Fruit fly (Drosophila melanogaster) whole organism, embryonic: Measurements from ENCODE around the gene corolla.

Experiments used
- CG10274 ChIP-seq: fragments of 200-800 bp; sonication (Bioruptor generic); optimal IDR thresholded peaks from 3 replicates; lab custom pipeline; 2017; ENCODE audit warnings: missing biosample characterization, mild to moderate bottlenecking, missing genetic modification characterization
- CG11504 ChIP-seq: fragments of 200-800 bp; sonication (Bioruptor generic); optimal IDR thresholded peaks from 3 replicates; lab custom pipeline; 2019; ENCODE audit warnings: missing biosample characterization, mild to moderate bottlenecking, missing genetic modification characterization, moderate library complexity
- CG12659 ChIP-seq: fragments of 200-800 bp; sonication (Bioruptor generic); optimal IDR thresholded peaks from 3 replicates; lab custom pipeline; 2017; ENCODE audit warnings: mild to moderate bottlenecking, missing biosample characterization, missing genetic modification reagents, missing genetic modification characterization
- CG13123 ChIP-seq: fragments of 200-800 bp; sonication (Bioruptor generic); optimal IDR thresholded peaks from 2 replicates; lab custom pipeline; 2016; ENCODE audit warnings: missing biosample characterization, missing genetic modification characterization
- CG13287 ChIP-seq: fragments of 200-800 bp; sonication (Bioruptor generic); IDR thresholded peaks from 2 replicates; pipeline ENCODE4 v1.3.6; 2022; ENCODE audit warnings: missing biosample characterization, missing genetic modification characterization; ENCODE audit not compliant: partially characterized antibody
- CG14050 ChIP-seq: fragments of 200-800 bp; sonication (Bioruptor generic); IDR thresholded peaks from 3 replicates; pipeline ENCODE4 v1.3.6; 2022; ENCODE audit warnings: missing biosample characterization, missing genetic modification characterization
- CG1647 ChIP-seq: fragments of 200-800 bp; sonication (Bioruptor generic); optimal IDR thresholded peaks from 3 replicates; lab custom pipeline; 2016; ENCODE audit warnings: missing biosample characterization, missing genetic modification characterization
- CG17568 ChIP-seq: fragments of 200-800 bp; sonication (Bioruptor generic); optimal IDR thresholded peaks from 2 replicates; lab custom pipeline; 2018; ENCODE audit warnings: missing biosample characterization, mild to moderate bottlenecking, missing genetic modification characterization, moderate library complexity
- CG1792 ChIP-seq: fragments of 200-800 bp; sonication (Bioruptor generic); optimal IDR thresholded peaks from 2 replicates; lab custom pipeline; 2016; ENCODE audit warnings: missing biosample characterization, missing genetic modification characterization
- CG1832 ChIP-seq: fragments of 200-800 bp; sonication (Bioruptor generic); optimal IDR thresholded peaks from 2 replicates; lab custom pipeline; 2017; ENCODE audit warnings: missing biosample characterization, mild to moderate bottlenecking, missing genetic modification characterization, inconsistent platforms
- CG2116 ChIP-seq: fragments of 200-800 bp; sonication (Bioruptor generic); optimal IDR thresholded peaks from 3 replicates; lab custom pipeline; 2018; ENCODE audit warnings: missing biosample characterization, mild to moderate bottlenecking, missing genetic modification characterization
- CG2129 ChIP-seq: fragments of 200-800 bp; sonication (Bioruptor generic); IDR thresholded peaks from 2 replicates; pipeline ENCODE4 v1.3.6; 2022; ENCODE audit warnings: missing biosample characterization, missing genetic modification characterization; ENCODE audit not compliant: partially characterized antibody
- CG2712 ChIP-seq: fragments of 200-800 bp; optimal IDR thresholded peaks from 3 replicates; lab custom pipeline; 2019; ENCODE audit warnings: missing biosample characterization, mild to moderate bottlenecking, missing genetic modification characterization, moderate library complexity
- CG30431 ChIP-seq: fragments of 200-800 bp; sonication (Bioruptor generic); optimal IDR thresholded peaks from 2 replicates; lab custom pipeline; 2017; ENCODE audit warnings: missing biosample characterization, missing genetic modification characterization
- CG32767 ChIP-seq: fragments of 200-800 bp; sonication (Bioruptor generic); IDR thresholded peaks from 2 replicates; pipeline ENCODE4 v1.3.6; 2022; ENCODE audit warnings: missing biosample characterization, missing genetic modification characterization
- CG33213 ChIP-seq: fragments of 200-800 bp; sonication (Bioruptor generic); optimal IDR thresholded peaks from 3 replicates; lab custom pipeline; 2016; ENCODE audit warnings: missing biosample characterization, missing genetic modification characterization
- CG34224 ChIP-seq: fragments of 200-800 bp; sonication (Bioruptor generic); IDR thresholded peaks from 3 replicates; pipeline ENCODE4 v1.3.6; 2022; ENCODE audit warnings: missing biosample characterization, missing genetic modification characterization; ENCODE audit not compliant: partially characterized antibody
- CG4404 ChIP-seq: fragments of 200-800 bp; sonication (Bioruptor generic); IDR thresholded peaks from 2 replicates; pipeline ENCODE4 v1.3.6; 2022; ENCODE audit warnings: missing biosample characterization, missing genetic modification characterization
- CG6683 ChIP-seq: fragments of 200-800 bp; sonication (Bioruptor generic); optimal IDR thresholded peaks from 2 replicates; lab custom pipeline; 2017; ENCODE audit warnings: missing biosample characterization, mild to moderate bottlenecking, missing genetic modification characterization, missing genetic modification reagents
- CG7271 ChIP-seq: fragments of 200-800 bp; sonication (Bioruptor generic); optimal IDR thresholded peaks from 2 replicates; lab custom pipeline; 2018; ENCODE audit warnings: missing biosample characterization, mild to moderate bottlenecking, missing genetic modification characterization, moderate library complexity
- CG7839 ChIP-seq: fragments of 200-800 bp; sonication (Bioruptor generic); optimal IDR thresholded peaks from 3 replicates; lab custom pipeline; 2018; ENCODE audit warnings: missing biosample characterization, mild to moderate bottlenecking, missing genetic modification characterization, moderate library complexity
- E2f2 ChIP-seq: fragments of 200-800 bp; sonication (Bioruptor generic); IDR thresholded peaks from 2 replicates; pipeline ENCODE4 v1.3.6; 2022; ENCODE audit warnings: missing biosample characterization, missing genetic modification characterization
- Eip74EF ChIP-seq, 2 experiments: fragments of 200-800 bp in 1 of 2; fragments of >200 bp in 1 of 2; sonication (Bioruptor generic) in 1 of 2; optimal IDR thresholded peaks; 2 replicates each; lab custom pipeline; 2017 to 2019; ENCODE audit warnings: missing biosample characterization in 2 of 2, missing genetic modification characterization in 2 of 2, mild to moderate bottlenecking in 1 of 2, moderate library complexity in 1 of 2
- Fer3 ChIP-seq: fragments of 200-800 bp; sonication (Bioruptor generic); optimal IDR thresholded peaks from 2 replicates; lab custom pipeline; 2018; ENCODE audit warnings: missing biosample characterization, mild to moderate bottlenecking, missing genetic modification characterization, moderate library complexity
- HLH4C ChIP-seq: fragments of 200-800 bp; sonication (Bioruptor generic); IDR thresholded peaks from 3 replicates; pipeline ENCODE4 v1.3.6; 2022; ENCODE audit warnings: missing biosample characterization, missing genetic modification characterization; ENCODE audit not compliant: partially characterized antibody
- Meics ChIP-seq: fragments of 200-800 bp; sonication (Bioruptor generic); optimal IDR thresholded peaks from 2 replicates; lab custom pipeline; 2017; ENCODE audit warnings: missing biosample characterization, mild to moderate bottlenecking, missing genetic modification characterization
- Nf-YA ChIP-seq: fragments of 200-800 bp; sonication (Bioruptor generic); IDR thresholded peaks from 2 replicates; pipeline ENCODE4 v1.3.6; 2022; ENCODE audit warnings: missing biosample characterization, missing genetic modification characterization
- Optix ChIP-seq: fragments of 200-800 bp; sonication (Bioruptor generic); IDR thresholded peaks from 3 replicates; pipeline ENCODE4 v1.3.6; 2022; ENCODE audit warnings: missing biosample characterization, missing genetic modification characterization
- Ravus ChIP-seq: fragments of 200-800 bp; sonication (Bioruptor generic); IDR thresholded peaks from 2 replicates; pipeline ENCODE4 v1.3.6; 2022; ENCODE audit warnings: missing biosample characterization, missing genetic modification characterization
- Sry-δ ChIP-seq: fragments of 200-800 bp; sonication (Bioruptor generic); optimal IDR thresholded peaks from 2 replicates; lab custom pipeline; 2016; ENCODE audit warnings: missing biosample characterization, missing genetic modification characterization
- Xbp1 ChIP-seq: fragments of 200-800 bp; sonication (Bioruptor generic); optimal IDR thresholded peaks from 3 replicates; lab custom pipeline; 2016; ENCODE audit warnings: missing biosample characterization, mild to moderate bottlenecking, missing genetic modification characterization
- bbx ChIP-seq: fragments of 200-800 bp; sonication (Bioruptor generic); IDR thresholded peaks from 2 replicates; pipeline ENCODE4 v1.3.6; 2022; ENCODE audit warnings: missing biosample characterization, missing genetic modification characterization; ENCODE audit not compliant: partially characterized antibody
- ci ChIP-seq: fragments of 200-800 bp; sonication (Bioruptor generic); IDR thresholded peaks from 3 replicates; pipeline ENCODE4 v1.3.6; 2022; ENCODE audit warnings: missing biosample characterization, missing genetic modification characterization
- eve ChIP-seq, 2 experiments: fragments of >200 bp; optimal IDR thresholded peaks; 2 replicates each; lab custom pipeline; 2017; ENCODE audit warnings: missing biosample characterization in 2 of 2, missing genetic modification characterization in 2 of 2
- gce ChIP-seq: fragments of 200-800 bp; sonication (Bioruptor generic); IDR thresholded peaks from 3 replicates; pipeline ENCODE4 v1.3.6; 2022; ENCODE audit warnings: missing biosample characterization, missing genetic modification characterization
- gro ChIP-seq: fragments of 200-800 bp; sonication (Bioruptor generic); optimal IDR thresholded peaks from 2 replicates; lab custom pipeline; 2016; ENCODE audit warnings: missing biosample characterization, missing genetic modification characterization
- gsb ChIP-seq: fragments of 200-800 bp; sonication (Bioruptor generic); IDR thresholded peaks from 2 replicates; pipeline ENCODE4 v1.3.6; 2022; ENCODE audit warnings: missing biosample characterization, missing genetic modification characterization
- hkb ChIP-seq, 2 experiments: fragments of 200-800 bp in 1 of 2; fragments of >200 bp in 1 of 2; sonication (Bioruptor generic) in 1 of 2; IDR thresholded peaks in 1 of 2; optimal IDR thresholded peaks in 1 of 2; 2 replicates each; pipeline versions ENCODE4 v1.3.6 to Lab custom; 2017 to 2022; ENCODE audit warnings: missing biosample characterization in 1 of 2, missing genetic modification characterization in 1 of 2
- ind ChIP-seq: fragments of 200-800 bp; sonication (Bioruptor generic); optimal IDR thresholded peaks from 3 replicates; lab custom pipeline; 2016; ENCODE audit warnings: missing biosample characterization, missing genetic modification characterization
- pan ChIP-seq, 4 experiments: fragments of >200 bp in 3 of 4; fragments of 200-800 bp in 1 of 4; sonication (Bioruptor generic) in 1 of 4; optimal IDR thresholded peaks in 3 of 4; IDR thresholded peaks in 1 of 4; 2 replicates each; pipeline versions ENCODE4 v1.3.6 to Lab custom; 2017 to 2022; ENCODE audit warnings: missing biosample characterization in 2 of 4, missing genetic modification characterization in 2 of 4, mixed read lengths in 1 of 4
- pb ChIP-seq: fragments of 200-800 bp; sonication (Bioruptor generic); optimal IDR thresholded peaks from 3 replicates; lab custom pipeline; 2016; ENCODE audit warnings: missing biosample characterization, missing genetic modification characterization
- prd ChIP-seq, 3 experiments: fragments of >200 bp in 2 of 3; fragments of 200-800 bp in 1 of 3; sonication (Bioruptor generic) in 1 of 3; optimal IDR thresholded peaks in 2 of 3; IDR thresholded peaks in 1 of 3; 2 replicates in 2 of 3; 3 replicates in 1 of 3; pipeline versions ENCODE4 v1.3.6 to Lab custom; 2017 to 2022; ENCODE audit warnings: missing biosample characterization in 1 of 3, missing genetic modification characterization in 1 of 3
- pum ChIP-seq: fragments of 200-800 bp; sonication (Bioruptor generic); optimal IDR thresholded peaks from 2 replicates; lab custom pipeline; 2016; ENCODE audit warnings: missing biosample characterization, missing genetic modification characterization
- sc ChIP-seq, 3 experiments: fragments of >200 bp in 2 of 3; fragments of 200-800 bp in 1 of 3; sonication (Bioruptor generic) in 1 of 3; optimal IDR thresholded peaks; 2 replicates in 2 of 3; 3 replicates in 1 of 3; lab custom pipeline; 2017; ENCODE audit warnings: mild to moderate bottlenecking in 1 of 3, missing biosample characterization in 1 of 3, missing genetic modification characterization in 1 of 3, missing genetic modification reagents in 1 of 3
- trh ChIP-seq: fragments of 200-800 bp; sonication (Bioruptor generic); optimal IDR thresholded peaks from 2 replicates; lab custom pipeline; 2016; ENCODE audit warnings: missing biosample characterization, missing genetic modification characterization
- z ChIP-seq: fragments of 200-800 bp; sonication (Bioruptor generic); IDR thresholded peaks from 3 replicates; pipeline ENCODE4 v1.3.6; 2022; ENCODE audit warnings: missing biosample characterization, missing genetic modification characterization

corolla gene

dm6 chrX:17658207-17659118, 26.6 kb upstream of the corolla start (continued):
- no peak for TF ChIP-seq CG34224
- TF ChIP-seq pan (optimal IDR thresholded peaks at IDR 0.05; lab: Kevin White, UChicago), result no peak
- TF ChIP-seq pan (GFP tag; optimal IDR thresholded peaks at IDR 0.05 in 1 of 2, IDR thresholded peaks at IDR 0.05 in 1 of 2), result no peak
- no peak for TF ChIP-seq CG30431
- TF ChIP-seq gsb, result no peak
- TF ChIP-seq Sry-δ (GFP tag; lab: Kevin White, UChicago), result no peak
- no peak for TF ChIP-seq CG7839
- no peak for TF ChIP-seq Nf-YA (GFP tag; lab: Robert Waterston, UW)
- TF ChIP-seq E2f2 (GFP tag; lab: Robert Waterston, UW), result no peak
- TF ChIP-seq Meics (GFP tag; lab: Kevin White, UChicago), result no peak
- 0 out of 3 replicates have a peak, but pooled peaks have one; percentile 8 for TF ChIP-seq z (GFP tag; lab: Robert Waterston, UW)
- no peak for TF ChIP-seq CG2712 (tag; lab: Kevin White, UChicago)
- TF ChIP-seq CG1832 (GFP tag; lab: Kevin White, UChicago), result peak; percentile 75
- no peak for TF ChIP-seq Fer3 (tag; lab: Kevin White, UChicago)
- TF ChIP-seq hkb (optimal IDR thresholded peaks at IDR 0.05; lab: Kevin White, UChicago), result no peak
- peak; percentile 6; the same call in 1 of the 2 replicates for TF ChIP-seq hkb (GFP tag; IDR thresholded peaks at IDR 0.05; lab: Robert Waterston, UW)
- peak; percentile 48; the same call in 1 of the 3 replicates for TF ChIP-seq ci (GFP tag; lab: Robert Waterston, UW)
- TF ChIP-seq CG6683 (GFP tag; lab: Kevin White, UChicago), result no peak
- TF ChIP-seq CG2129 (GFP tag; lab: Robert Waterston, UW), result no peak
- TF ChIP-seq CG13123, result no peak
- TF ChIP-seq CG11504 (tag; lab: Kevin White, UChicago), result no peak
- no peak for TF ChIP-seq ind (GFP tag; lab: Kevin White, UChicago)
- no peak for TF ChIP-seq CG33213 (GFP tag; lab: Kevin White, UChicago)
- no peak for TF ChIP-seq gce (GFP tag; lab: Robert Waterston, UW)
- TF ChIP-seq Ravus (GFP tag; lab: Robert Waterston, UW), result no peak
- no peak for TF ChIP-seq CG7271
- TF ChIP-seq HLH4C, result no peak
- TF ChIP-seq CG4404 (GFP tag; lab: Robert Waterston, UW), result no peak
- TF ChIP-seq CG32767 (GFP tag; lab: Robert Waterston, UW), result 0 out of 2 replicates have a peak, but pooled peaks have one; percentile 34
- TF ChIP-seq CG17568, result no peak
- 0 out of 2 replicates have a peak, but pooled peaks have one; percentile 25 for TF ChIP-seq bbx (GFP tag; lab: Robert Waterston, UW)
- TF ChIP-seq CG1647 (GFP tag; lab: Kevin White, UChicago), result no peak
- TF ChIP-seq trh (GFP tag; lab: Kevin White, UChicago), result no peak
- TF ChIP-seq pum (GFP tag; lab: Kevin White, UChicago), result no peak
- no peak for TF ChIP-seq pb (GFP tag; lab: Kevin White, UChicago)
- no peak for TF ChIP-seq CG1792 (GFP tag; lab: Kevin White, UChicago)
- TF ChIP-seq CG10274 (GFP tag; lab: Kevin White, UChicago), result no peak
- TF ChIP-seq Eip74EF (GFP tag; optimal IDR thresholded peaks at IDR 0.05; lab: Kevin White, UChicago), result no peak
- no peak for TF ChIP-seq CG14050 (GFP tag; lab: Robert Waterston, UW)
- no peak for TF ChIP-seq CG13287
- no peak for TF ChIP-seq sc (optimal IDR thresholded peaks at IDR 0.05; lab: Kevin White, UChicago)
- no peak for TF ChIP-seq sc (GFP tag; optimal IDR thresholded peaks at IDR 0.05; lab: Kevin White, UChicago)
- TF ChIP-seq CG2116 (GFP tag; lab: Kevin White, UChicago), result no peak
- TF ChIP-seq Optix (GFP tag; lab: Robert Waterston, UW), result no peak
- TF ChIP-seq gro (GFP tag; lab: Kevin White, UChicago), result no peak
- no peak for TF ChIP-seq CG12659
- TF ChIP-seq eve (GFP tag; optimal IDR thresholded peaks at IDR 0.05; lab: Kevin White, UChicago), result no peak
- TF ChIP-seq Xbp1, result no peak
- TF ChIP-seq prd (optimal IDR thresholded peaks at IDR 0.05; lab: Kevin White, UChicago), result no peak
- no peak for TF ChIP-seq prd (GFP tag; IDR thresholded peaks at IDR 0.05; lab: Robert Waterston, UW)
